Fruit fly (Drosophila melanogaster) whole organism, pupa: ENCODE data around the gene CG3198.

Experiments
- CG12605 ChIP-seq: fragments of 200-800 bp; sonication (Bioruptor generic); IDR thresholded peaks from 2 replicates; pipeline ENCODE4 v1.3.6; 2022; ENCODE audit warnings: missing biosample characterization, missing genetic modification characterization
- CG14655 ChIP-seq: fragments of 200-800 bp; sonication (Bioruptor generic); optimal IDR thresholded peaks from 3 replicates; lab custom pipeline; 2017; ENCODE audit warnings: mild to moderate bottlenecking, missing biosample characterization, missing genetic modification reagents, missing genetic modification characterization
- CG15710 ChIP-seq: fragments of 200-800 bp; sonication (Bioruptor generic); optimal IDR thresholded peaks from 2 replicates; lab custom pipeline; 2018; ENCODE audit warnings: missing biosample characterization, mild to moderate bottlenecking, missing genetic modification characterization, moderate library complexity
- CG8159 ChIP-seq: fragments of 200-800 bp; sonication (Bioruptor generic); optimal IDR thresholded peaks from 3 replicates; lab custom pipeline; 2018; ENCODE audit warnings: missing biosample characterization, mild to moderate bottlenecking, missing genetic modification characterization, moderate library complexity
- CG9948 ChIP-seq: fragments of 200-800 bp; sonication (Bioruptor generic); optimal IDR thresholded peaks from 2 replicates; lab custom pipeline; 2018; ENCODE audit warnings: missing biosample characterization, mild to moderate bottlenecking, missing genetic modification characterization, moderate library complexity
- D1 ChIP-seq: fragments of 200-800 bp; sonication (Bioruptor generic); optimal IDR thresholded peaks from 2 replicates; lab custom pipeline; 2018; ENCODE audit warnings: missing biosample characterization, mild to moderate bottlenecking, missing genetic modification characterization, moderate library complexity
- EcR ChIP-seq: fragments of 200-800 bp; sonication (Bioruptor generic); optimal IDR thresholded peaks from 3 replicates; lab custom pipeline; 2019; ENCODE audit warnings: missing biosample characterization, missing genetic modification characterization, mild to moderate bottlenecking, moderate library complexity, missing genetic modification reagents
- Ets98B ChIP-seq: fragments of 200-800 bp; sonication (Bioruptor generic); IDR thresholded peaks from 2 replicates; pipeline ENCODE4 v1.3.6; 2022; ENCODE audit warnings: missing biosample characterization, missing genetic modification characterization
- Pif1B ChIP-seq: fragments of 200-800 bp; sonication (Bioruptor generic); optimal IDR thresholded peaks from 3 replicates; lab custom pipeline; 2016; ENCODE audit warnings: missing biosample characterization, missing genetic modification characterization
- Snoo ChIP-seq: fragments of 200-800 bp; sonication (Bioruptor generic); optimal IDR thresholded peaks from 3 replicates; lab custom pipeline; 2017; ENCODE audit warnings: missing biosample characterization, mild to moderate bottlenecking, missing genetic modification characterization, inconsistent platforms
- rn ChIP-seq: fragments of 200-800 bp; sonication (Bioruptor generic); IDR thresholded peaks from 2 replicates; pipeline ENCODE4 v1.3.6; 2022; ENCODE audit warnings: missing biosample characterization, missing genetic modification characterization

DNA sequence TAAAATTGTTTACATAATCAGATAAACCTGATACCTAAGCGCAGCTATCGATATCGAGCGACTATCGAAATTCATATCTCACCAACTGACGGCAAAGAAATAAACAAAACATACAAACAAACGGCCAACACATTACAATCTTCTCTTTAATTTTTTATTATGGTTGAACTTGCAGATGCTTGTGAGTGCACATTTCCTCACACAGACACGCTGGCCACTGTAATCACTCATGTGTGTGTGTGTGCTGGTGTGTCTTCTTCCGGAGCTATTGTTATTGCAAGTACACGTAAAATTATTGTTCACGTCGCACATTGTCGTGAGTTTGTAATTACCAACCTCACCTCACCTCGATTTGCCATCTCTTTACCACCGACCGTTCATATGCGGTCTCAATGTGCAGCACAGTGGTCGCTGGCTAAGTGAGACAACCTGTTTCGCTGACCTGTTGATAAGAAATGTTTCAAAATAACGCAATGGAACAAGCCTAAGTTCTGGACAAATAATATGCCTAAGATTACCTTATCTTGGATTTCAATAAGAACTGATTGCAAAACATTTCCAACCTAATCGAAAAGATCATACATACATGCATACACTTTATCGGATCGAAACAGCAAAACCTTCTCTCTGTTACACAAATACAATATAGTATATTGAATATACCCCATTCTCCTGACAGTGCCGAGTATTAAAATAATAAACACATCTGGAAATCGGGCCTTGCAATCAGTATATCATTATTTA, 31.5 kb upstream of the CG3198 start:
- TF ChIP-seq Ets98B (GFP tag; lab: Robert Waterston, UW), result no peak
- TF ChIP-seq CG12605 (GFP tag; lab: Robert Waterston, UW), result no peak
- no peak for TF ChIP-seq D1 (tag; lab: Kevin White, UChicago)
- TF ChIP-seq EcR (GFP tag; lab: Kevin White, UChicago), result no peak
- no peak for TF ChIP-seq rn (GFP tag; lab: Robert Waterston, UW)
- peak; percentile 65 for TF ChIP-seq CG14655 (GFP tag; lab: Kevin White, UChicago)
- TF ChIP-seq CG9948 (tag; lab: Kevin White, UChicago), result peak; percentile 23
- TF ChIP-seq CG15710, result peak; percentile 24
- peak; percentile 8 for TF ChIP-seq Snoo (tag; lab: Kevin White, UChicago)
- TF ChIP-seq CG8159, result peak; percentile 21
- TF ChIP-seq Pif1B, result peak; percentile 28
